Fruit fly (Drosophila melanogaster) whole organism, embryonic: Measurements from ENCODE around the gene Ddc.

ENCODE experiments used
- Antp ChIP-seq: fragments of 200-800 bp; sonication (Bioruptor generic); optimal IDR thresholded peaks from 3 replicates; lab custom pipeline; 2016; ENCODE audit warnings: missing biosample characterization, missing genetic modification characterization
- Blimp-1 ChIP-seq: fragments of 200-800 bp; sonication (Bioruptor generic); optimal IDR thresholded peaks from 3 replicates; lab custom pipeline; 2018; ENCODE audit warnings: missing biosample characterization, missing genetic modification characterization, mild to moderate bottlenecking, moderate library complexity, missing genetic modification reagents
- CG10209 ChIP-seq: fragments of 200-800 bp; sonication (Bioruptor generic); optimal IDR thresholded peaks from 3 replicates; lab custom pipeline; 2017; ENCODE audit warnings: missing biosample characterization, mild to moderate bottlenecking, missing genetic modification characterization, missing genetic modification reagents
- CG10431 ChIP-seq: fragments of 200-800 bp; sonication (Bioruptor generic); optimal IDR thresholded peaks from 3 replicates; lab custom pipeline; 2018; ENCODE audit warnings: missing biosample characterization, mild to moderate bottlenecking, missing genetic modification characterization
- CG10543 ChIP-seq: fragments of 200-800 bp; sonication (Bioruptor generic); optimal IDR thresholded peaks from 3 replicates; lab custom pipeline; 2017; ENCODE audit warnings: missing biosample characterization, mild to moderate bottlenecking, missing genetic modification characterization, moderate library complexity
- CG11398 ChIP-seq: fragments of 200-800 bp; sonication (Bioruptor generic); optimal IDR thresholded peaks from 2 replicates; lab custom pipeline; 2016; ENCODE audit warnings: missing biosample characterization, missing genetic modification characterization
- CG12744 ChIP-seq: fragments of 200-800 bp; sonication (Bioruptor generic); optimal IDR thresholded peaks from 2 replicates; lab custom pipeline; 2016; ENCODE audit warnings: missing biosample characterization, missing genetic modification characterization
- CG13296 ChIP-seq: fragments of 200-800 bp; sonication (Bioruptor generic); optimal IDR thresholded peaks from 3 replicates; lab custom pipeline; 2018; ENCODE audit warnings: missing biosample characterization, mild to moderate bottlenecking, missing genetic modification characterization
- CG17328 ChIP-seq: fragments of 200-800 bp; sonication (Bioruptor generic); IDR thresholded peaks from 2 replicates; pipeline ENCODE4 v1.3.6; 2022; ENCODE audit warnings: missing biosample characterization, missing genetic modification characterization
- CG17385 ChIP-seq: fragments of 200-800 bp; sonication (Bioruptor generic); optimal IDR thresholded peaks from 3 replicates; lab custom pipeline; 2018; ENCODE audit warnings: missing biosample characterization, mild to moderate bottlenecking, missing genetic modification characterization
- CG18599 ChIP-seq: fragments of 200-800 bp; sonication (Bioruptor generic); optimal IDR thresholded peaks from 3 replicates; lab custom pipeline; 2017; ENCODE audit warnings: missing biosample characterization, missing genetic modification characterization, mild to moderate bottlenecking, moderate library complexity, missing genetic modification reagents
- CG31441 ChIP-seq: fragments of 200-800 bp; sonication (Bioruptor generic); IDR thresholded peaks from 2 replicates; pipeline ENCODE4 v1.3.6; 2022; ENCODE audit warnings: missing biosample characterization, missing genetic modification characterization
- CG33557 ChIP-seq: fragments of 200-800 bp; sonication (Bioruptor generic); optimal IDR thresholded peaks from 2 replicates; lab custom pipeline; 2019; ENCODE audit warnings: missing biosample characterization, mild to moderate bottlenecking, missing genetic modification characterization, moderate library complexity
- CG3847 ChIP-seq: fragments of 200-800 bp; sonication (Bioruptor generic); IDR thresholded peaks from 2 replicates; pipeline ENCODE4 v1.3.6; 2022; ENCODE audit warnings: missing biosample characterization, missing genetic modification characterization
- CG42726 ChIP-seq: fragments of 200-800 bp; sonication (Bioruptor generic); IDR thresholded peaks from 2 replicates; pipeline ENCODE4 v1.3.6; 2022; ENCODE audit warnings: missing biosample characterization, missing genetic modification characterization; ENCODE audit not compliant: partially characterized antibody
- CG7928 ChIP-seq: fragments of 200-800 bp; sonication (Bioruptor generic); optimal IDR thresholded peaks from 2 replicates; lab custom pipeline; 2017; ENCODE audit warnings: missing biosample characterization, mild to moderate bottlenecking, missing genetic modification characterization
- CG8388 ChIP-seq: fragments of 200-800 bp; sonication (Bioruptor generic); optimal IDR thresholded peaks from 2 replicates; lab custom pipeline; 2019; ENCODE audit warnings: missing biosample characterization, mild to moderate bottlenecking, missing genetic modification characterization, moderate library complexity
- CkIIα-i1 ChIP-seq: fragments of 200-800 bp; sonication (Bioruptor generic); IDR thresholded peaks from 2 replicates; pipeline ENCODE4 v1.3.6; 2022; ENCODE audit warnings: missing biosample characterization, missing genetic modification characterization
- Dbx ChIP-seq: fragments of 200-800 bp; sonication (Bioruptor generic); IDR thresholded peaks from 3 replicates; pipeline ENCODE4 v1.3.6; 2022; ENCODE audit warnings: missing biosample characterization, missing genetic modification characterization
- Fer2 ChIP-seq: fragments of 200-800 bp; sonication (Bioruptor generic); optimal IDR thresholded peaks from 2 replicates; lab custom pipeline; 2018; ENCODE audit warnings: missing biosample characterization, mild to moderate bottlenecking, missing genetic modification characterization, moderate library complexity
- GATAe ChIP-seq: fragments of 200-800 bp; sonication (Bioruptor generic); conservative IDR thresholded peaks from 2 replicates; pipeline ENCODE4 v1.3.6; 2022; ENCODE audit warnings: missing biosample characterization, missing genetic modification characterization
- HLH4C ChIP-seq: fragments of 200-800 bp; sonication (Bioruptor generic); IDR thresholded peaks from 3 replicates; pipeline ENCODE4 v1.3.6; 2022; ENCODE audit warnings: missing biosample characterization, missing genetic modification characterization; ENCODE audit not compliant: partially characterized antibody
- HLH54F ChIP-seq: fragments of 200-800 bp; sonication (Bioruptor generic); optimal IDR thresholded peaks from 3 replicates; lab custom pipeline; 2016; ENCODE audit warnings: missing biosample characterization, missing genetic modification characterization
- Hmx ChIP-seq: fragments of 200-800 bp; sonication (Bioruptor generic); optimal IDR thresholded peaks from 2 replicates; lab custom pipeline; 2016; ENCODE audit warnings: missing biosample characterization, missing genetic modification characterization
- Hsf ChIP-seq: fragments of 200-800 bp; sonication (Bioruptor generic); optimal IDR thresholded peaks from 3 replicates; lab custom pipeline; 2016; ENCODE audit warnings: missing biosample characterization, missing genetic modification characterization
- Meics ChIP-seq: fragments of 200-800 bp; sonication (Bioruptor generic); optimal IDR thresholded peaks from 2 replicates; lab custom pipeline; 2017; ENCODE audit warnings: missing biosample characterization, mild to moderate bottlenecking, missing genetic modification characterization
- NC2β ChIP-seq: fragments of 200-800 bp; sonication (Bioruptor generic); optimal IDR thresholded peaks from 2 replicates; lab custom pipeline; 2016; ENCODE audit warnings: missing biosample characterization, missing genetic modification characterization
- Oaz ChIP-seq: fragments of 200-800 bp; sonication (Bioruptor generic); IDR thresholded peaks from 2 replicates; pipeline ENCODE4 v1.3.6; 2022; ENCODE audit warnings: missing biosample characterization, missing genetic modification characterization
- Sox100B ChIP-seq: fragments of 200-800 bp; sonication (Bioruptor generic); optimal IDR thresholded peaks from 3 replicates; lab custom pipeline; 2018; ENCODE audit warnings: missing biosample characterization, mild to moderate bottlenecking, missing genetic modification characterization
- Spps ChIP-seq: fragments of 200-800 bp; sonication (Bioruptor generic); optimal IDR thresholded peaks from 2 replicates; lab custom pipeline; 2018; ENCODE audit warnings: missing biosample characterization, mild to moderate bottlenecking, missing genetic modification characterization
- bigmax ChIP-seq: fragments of 200-800 bp; sonication (Bioruptor generic); optimal IDR thresholded peaks from 2 replicates; lab custom pipeline; 2018; ENCODE audit warnings: missing biosample characterization, mild to moderate bottlenecking, missing genetic modification characterization
- cg ChIP-seq: fragments of 200-800 bp; sonication (Bioruptor generic); optimal IDR thresholded peaks from 3 replicates; lab custom pipeline; 2019; ENCODE audit warnings: missing biosample characterization, mild to moderate bottlenecking, missing genetic modification characterization, moderate library complexity
- dan ChIP-seq: fragments of 200-800 bp; sonication (Bioruptor generic); IDR thresholded peaks from 2 replicates; pipeline ENCODE4 v1.3.6; 2022; ENCODE audit warnings: missing biosample characterization, missing genetic modification characterization
- gce ChIP-seq: fragments of 200-800 bp; sonication (Bioruptor generic); IDR thresholded peaks from 3 replicates; pipeline ENCODE4 v1.3.6; 2022; ENCODE audit warnings: missing biosample characterization, missing genetic modification characterization
- grn ChIP-seq: fragments of 200-800 bp; sonication (Bioruptor generic); optimal IDR thresholded peaks from 3 replicates; lab custom pipeline; 2017; ENCODE audit warnings: missing biosample characterization, missing genetic modification characterization
- hkb ChIP-seq, 2 experiments: fragments of 200-800 bp in 1 of 2; fragments of >200 bp in 1 of 2; sonication (Bioruptor generic) in 1 of 2; IDR thresholded peaks in 1 of 2; optimal IDR thresholded peaks in 1 of 2; 2 replicates each; pipeline versions ENCODE4 v1.3.6 to Lab custom; 2017 to 2022; ENCODE audit warnings: missing biosample characterization in 1 of 2, missing genetic modification characterization in 1 of 2
- mld ChIP-seq: fragments of 200-800 bp; sonication (Bioruptor generic); IDR thresholded peaks from 3 replicates; pipeline ENCODE4 v1.3.6; 2022; ENCODE audit warnings: missing biosample characterization, missing genetic modification characterization; ENCODE audit not compliant: partially characterized antibody
- oc ChIP-seq: fragments of 200-800 bp; sonication (Bioruptor generic); optimal IDR thresholded peaks from 2 replicates; lab custom pipeline; 2018; ENCODE audit warnings: missing biosample characterization, mild to moderate bottlenecking, missing genetic modification characterization, moderate library complexity
- onecut ChIP-seq: fragments of 200-800 bp; sonication (Bioruptor generic); IDR thresholded peaks from 2 replicates; pipeline ENCODE4 v1.3.6; 2022; ENCODE audit warnings: missing biosample characterization, missing genetic modification characterization
- salm ChIP-seq: fragments of 200-800 bp; sonication (Bioruptor generic); optimal IDR thresholded peaks from 2 replicates; lab custom pipeline; 2018; ENCODE audit warnings: missing biosample characterization, mild to moderate bottlenecking, missing genetic modification characterization
- sima ChIP-seq: fragments of 200-800 bp; sonication (Bioruptor generic); optimal IDR thresholded peaks from 2 replicates; lab custom pipeline; 2016; ENCODE audit warnings: missing biosample characterization, missing genetic modification characterization
- slbo ChIP-seq: fragments of 200-800 bp; sonication (Bioruptor generic); IDR thresholded peaks from 2 replicates; pipeline ENCODE4 v1.3.6; 2022; ENCODE audit warnings: missing biosample characterization, missing genetic modification characterization
- sob ChIP-seq: fragments of 200-800 bp; sonication (Bioruptor generic); IDR thresholded peaks from 2 replicates; pipeline ENCODE4 v1.3.6; 2022; ENCODE audit warnings: missing biosample characterization, missing genetic modification characterization
- toy ChIP-seq: fragments of 200-800 bp; sonication (Bioruptor generic); IDR thresholded peaks from 2 replicates; pipeline ENCODE4 v1.3.6; 2022; ENCODE audit warnings: missing biosample characterization, missing genetic modification characterization
- trem ChIP-seq: fragments of 200-800 bp; optimal IDR thresholded peaks from 3 replicates; lab custom pipeline; 2019; ENCODE audit warnings: missing biosample characterization, mild to moderate bottlenecking, missing genetic modification characterization, moderate library complexity
- zen2 ChIP-seq: fragments of 200-800 bp; sonication (Bioruptor generic); IDR thresholded peaks from 3 replicates; pipeline ENCODE4 v1.3.6; 2022; ENCODE audit warnings: missing biosample characterization, missing genetic modification characterization; ENCODE audit not compliant: partially characterized antibody

Gene Ddc

dm6 chr2L:19164933-19165813 is 45.1 kb upstream of the Ddc start (continued):
- TF ChIP-seq Antp (peak; percentile 94), HLH54F (GFP tag; lab: Kevin White, UChicago) (peak; percentile 82), Dbx (GFP tag; lab: Robert Waterston, UW) (peak; percentile 96)

- TF ChIP-seq slbo (GFP tag; lab: Robert Waterston, UW), result no peak
- no peak for TF ChIP-seq CG17385 (GFP tag; lab: Kevin White, UChicago)
- no peak for TF ChIP-seq Fer2 (tag; lab: Kevin White, UChicago)
- peak; percentile 42 for TF ChIP-seq Sox100B (GFP tag; lab: Kevin White, UChicago)
- no peak for TF ChIP-seq bigmax (GFP tag; lab: Kevin White, UChicago)
- 0 out of 2 replicates have a peak, but pooled peaks have one; percentile 19 for TF ChIP-seq CG31441 (GFP tag; lab: Robert Waterston, UW)
- TF ChIP-seq HLH54F (GFP tag; lab: Kevin White, UChicago), result no peak
- TF ChIP-seq hkb (optimal IDR thresholded peaks at IDR 0.05; lab: Kevin White, UChicago), result no peak
- no peak for TF ChIP-seq hkb (GFP tag; IDR thresholded peaks at IDR 0.05; lab: Robert Waterston, UW)
- peak; percentile 25 for TF ChIP-seq Blimp-1
- no peak for TF ChIP-seq CG33557 (GFP tag; lab: Kevin White, UChicago)
- TF ChIP-seq CG12744, result no peak
- peak; percentile 50 for TF ChIP-seq CG18599
- no peak for TF ChIP-seq CG17328 (GFP tag; lab: Robert Waterston, UW)
- peak; percentile 84 for TF ChIP-seq GATAe (GFP tag; lab: Robert Waterston, UW)
- peak; percentile 30 for TF ChIP-seq CG8388 (GFP tag; lab: Kevin White, UChicago)
- TF ChIP-seq HLH4C (GFP tag; lab: Robert Waterston, UW), result no peak
- no peak for TF ChIP-seq sob (GFP tag; lab: Robert Waterston, UW)
- TF ChIP-seq Dbx (GFP tag; lab: Robert Waterston, UW), result no peak
- no peak for TF ChIP-seq Hmx (GFP tag; lab: Kevin White, UChicago)
- no peak for TF ChIP-seq zen2
- TF ChIP-seq Spps (tag; lab: Kevin White, UChicago), result peak; percentile 29
- no peak for TF ChIP-seq salm (tag; lab: Kevin White, UChicago)
- peak; percentile 90 for TF ChIP-seq grn (GFP tag; lab: Kevin White, UChicago)
- TF ChIP-seq trem (tag; lab: Kevin White, UChicago), result no peak
- TF ChIP-seq Meics (GFP tag; lab: Kevin White, UChicago), result no peak
- TF ChIP-seq toy, result no peak
- no peak for TF ChIP-seq CkIIα-i1
- no peak for TF ChIP-seq oc (tag; lab: Kevin White, UChicago)
- TF ChIP-seq sima (GFP tag; lab: Kevin White, UChicago), result no peak
- no peak for TF ChIP-seq NC2β (GFP tag; lab: Kevin White, UChicago)
- no peak for TF ChIP-seq Hsf (GFP tag; lab: Kevin White, UChicago)
- TF ChIP-seq CG10543, result no peak
- no peak for TF ChIP-seq mld (GFP tag; lab: Robert Waterston, UW)
- no peak for TF ChIP-seq CG11398 (GFP tag; lab: Kevin White, UChicago)
- no peak for TF ChIP-seq gce
- TF ChIP-seq CG13296, result no peak
- no peak for TF ChIP-seq CG10209 (GFP tag; lab: Kevin White, UChicago)
- no peak for TF ChIP-seq CG7928 (GFP tag; lab: Kevin White, UChicago)
- TF ChIP-seq Oaz (GFP tag; lab: Robert Waterston, UW), result no peak
- no peak for TF ChIP-seq dan (GFP tag; lab: Robert Waterston, UW)
- TF ChIP-seq CG10431 (GFP tag; lab: Kevin White, UChicago), result no peak
- TF ChIP-seq CG3847 (GFP tag; lab: Robert Waterston, UW), result no peak
- TF ChIP-seq cg (GFP tag; lab: Kevin White, UChicago), result no peak
- no peak for TF ChIP-seq CG42726 (GFP tag; lab: Robert Waterston, UW)
- TF ChIP-seq onecut (GFP tag; lab: Robert Waterston, UW), result no peak
Measured at dm6 chr2L:19163975-19164371, 43.9 kb upstream of the Ddc start.
